Fruit fly (Drosophila melanogaster): ENCODE data around the gene CG9521.

The CG9521 gene

dm6 chrX:14839739-14840347 lies 13.2 kb downstream of the CG9521 start (continued):
- TF ChIP-seq psq (GFP tag; optimal IDR thresholded peaks at IDR 0.05) (no peak), ftz-f1 (GFP tag; optimal IDR thresholded peaks at IDR 0.05) (no peak), CG18262 (tag; optimal IDR thresholded peaks at IDR 0.05) (no peak), CG17829 (tag; optimal IDR thresholded peaks at IDR 0.05) (peak; percentile 1), CG33557 (GFP tag; optimal IDR thresholded peaks at IDR 0.05) (no peak), pzg (GFP tag; optimal IDR thresholded peaks at IDR 0.05) (peak; percentile 6), pfk (GFP tag; optimal IDR thresholded peaks at IDR 0.05) (no peak), eve (GFP tag; optimal IDR thresholded peaks at IDR 0.05) (no peak), CG32532 (GFP tag; IDR thresholded peaks at IDR 0.05) (peak; percentile 78), BtbVII (GFP tag; optimal IDR thresholded peaks at IDR 0.05) (peak; percentile 72), Meics (GFP tag; optimal IDR thresholded peaks at IDR 0.05) (peak; percentile 65), CG34376 (GFP tag; optimal IDR thresholded peaks at IDR 0.05) (peak; percentile 61), CG12104 (GFP tag; optimal IDR thresholded peaks at IDR 0.05) (no peak), CG12391 (tag; optimal IDR thresholded peaks at IDR 0.05) (peak; percentile 7), Dip2 (GFP tag; IDR thresholded peaks at IDR 0.05) (no peak), CG17359 (tag; optimal IDR thresholded peaks at IDR 0.05) (peak; percentile 19), Xbp1 (GFP tag; optimal IDR thresholded peaks at IDR 0.05) (peak; percentile 34), pros (GFP tag; optimal IDR thresholded peaks at IDR 0.05) (no peak), Nf-YB (GFP tag; optimal IDR thresholded peaks at IDR 0.05) (no peak), grau (tag; optimal IDR thresholded peaks at IDR 0.05) (peak; percentile 50), Ssrp (tag; optimal IDR thresholded peaks at IDR 0.05) (no peak), fd3F (GFP tag; optimal IDR thresholded peaks at IDR 0.05) (peak; percentile 17), Dip3 (GFP tag; optimal IDR thresholded peaks at IDR 0.05) (peak; percentile 28), Aef1 (GFP tag; IDR thresholded peaks at IDR 0.05) (peak; percentile 71), Camta (GFP tag; optimal IDR thresholded peaks at IDR 0.05) (no peak), Oli (tag; optimal IDR thresholded peaks at IDR 0.05) (peak; percentile 36), CG6854 (GFP tag; optimal IDR thresholded peaks at IDR 0.05) (no peak), CG2199 (GFP tag; IDR thresholded peaks at IDR 0.05) (no peak), seq (GFP tag; IDR thresholded peaks at IDR 0.05) (peak; percentile 46; the same call in 1 of the 2 replicates), CG8765 (GFP tag; IDR thresholded peaks at IDR 0.05) (no peak), CG1832 (GFP tag; optimal IDR thresholded peaks at IDR 0.05) (peak; percentile 61), lola (GFP tag; optimal IDR thresholded peaks at IDR 0.05) (no peak), Stat92E (GFP tag; optimal IDR thresholded peaks at IDR 0.05) (no peak), GATAe (GFP tag; conservative IDR thresholded peaks at IDR 0.05) (no peak), kay (GFP tag; optimal IDR thresholded peaks at IDR 0.05) (no peak), Dfd (GFP tag; optimal IDR thresholded peaks at IDR 0.05) (no peak), CG4328 (GFP tag; optimal IDR thresholded peaks at IDR 0.05) (peak; percentile 51), CG7357 (GFP tag; IDR thresholded peaks at IDR 0.05) (no peak), CTCF (GFP tag; optimal IDR thresholded peaks at IDR 0.05) (no peak), ap (GFP tag; IDR thresholded peaks at IDR 0.05) (no peak), CG3407 (GFP tag; optimal IDR thresholded peaks at IDR 0.05) (no peak), bbx (GFP tag; IDR thresholded peaks at IDR 0.05; ENCODE audit: partially characterized antibody) (no peak), run (tag; optimal IDR thresholded peaks at IDR 0.05) (no peak), CG10267 (tag; optimal IDR thresholded peaks at IDR 0.05) (no peak), tna (GFP tag; IDR thresholded peaks at IDR 0.05; ENCODE audit: partially characterized antibody) (no peak), TFAM (GFP tag; optimal IDR thresholded peaks at IDR 0.05) (no peak), NK7.1 (GFP tag; optimal IDR thresholded peaks at IDR 0.05) (no peak), wek (GFP tag; optimal IDR thresholded peaks at IDR 0.05) (no peak), Hmx (GFP tag; optimal IDR thresholded peaks at IDR 0.05) (no peak), Bteb2 (GFP tag; optimal IDR thresholded peaks at IDR 0.05) (no peak)

Data from whole organism, embryonic.